Worm (Caenorhabditis elegans): ENCODE data around the gene chpf-1.

The chpf-1 gene

DNA sequence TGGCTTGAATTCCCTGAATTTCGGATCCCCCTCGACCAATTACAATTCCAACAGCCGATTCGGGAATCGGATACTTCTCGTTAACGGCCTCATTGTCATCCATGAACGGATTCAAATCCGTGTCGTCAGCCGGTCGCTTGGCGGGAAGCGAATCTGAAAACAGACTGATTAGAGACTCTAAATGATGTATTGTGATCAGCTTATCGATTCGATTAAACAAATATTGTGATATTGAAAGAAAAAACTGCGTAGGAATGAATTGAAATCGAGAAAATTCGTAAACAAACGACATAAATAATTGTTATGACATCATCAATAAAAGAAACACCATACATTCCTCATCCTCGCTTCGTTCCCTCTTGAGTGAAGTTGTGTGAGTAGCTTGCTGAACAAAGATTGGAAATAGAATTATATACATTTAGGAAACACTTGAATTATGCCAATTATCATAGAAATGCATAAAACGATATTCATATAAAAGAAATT lies 34.7 kb upstream of the chpf-1 start:
- no peak for TF ChIP-seq him-1 (tag; optimal IDR thresholded peaks at IDR 0.05)
- no peak for TF ChIP-seq dao-5 (tag; optimal IDR thresholded peaks at IDR 0.05)
- no peak for TF ChIP-seq W03F9.2 (tag; optimal IDR thresholded peaks at IDR 0.05)

DNA sequence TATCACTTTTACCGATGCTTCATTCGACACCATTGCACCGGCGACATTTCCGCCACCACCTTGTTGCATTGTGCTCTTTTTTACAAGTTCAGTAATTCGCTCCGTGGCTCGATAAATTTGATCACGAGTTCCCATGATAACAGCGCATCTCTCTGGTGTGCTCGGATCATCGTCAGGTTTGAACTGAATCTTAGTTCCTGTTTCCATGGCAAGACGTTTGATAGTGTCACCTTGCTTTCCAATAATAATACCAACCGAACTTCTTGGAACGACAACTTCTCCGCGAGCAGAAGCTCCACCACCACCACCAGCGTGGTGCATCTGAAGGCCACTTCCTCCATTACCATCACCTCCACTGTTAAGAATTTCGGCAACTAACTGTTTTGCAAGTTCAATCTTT lies 33.9 kb upstream of the chpf-1 start:
- TF ChIP-seq dao-5 (tag; optimal IDR thresholded peaks at IDR 0.05) (no peak), him-1 (tag; optimal IDR thresholded peaks at IDR 0.05) (no peak), W03F9.2 (tag; optimal IDR thresholded peaks at IDR 0.05) (no peak)

DNA sequence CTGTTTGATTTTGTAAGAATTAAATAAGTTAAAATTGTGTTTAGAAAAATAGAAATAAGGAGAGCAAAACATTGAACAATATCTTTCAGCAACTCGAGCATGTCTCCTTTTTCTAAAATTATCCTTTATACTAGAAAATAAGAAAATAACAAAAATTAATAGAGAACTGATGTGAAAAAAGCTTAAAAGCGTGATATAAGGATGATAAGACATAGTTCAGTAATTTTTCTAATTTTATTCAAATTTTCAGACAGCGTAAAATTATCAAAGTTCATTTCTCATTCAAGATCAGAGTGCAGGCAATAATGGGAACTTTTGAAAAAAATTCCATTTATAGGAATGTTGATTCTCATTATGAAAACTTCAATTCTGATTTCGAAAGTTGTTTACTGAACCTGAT lies 30.0 kb upstream of the chpf-1 start, which contains the start of gene str-182:
Gene str-182, minus strand, starts transcription at position 101 of the 400 bp plus-strand sequence.
- TF ChIP-seq him-1 (tag; optimal IDR thresholded peaks at IDR 0.05) (no peak), dao-5 (tag; optimal IDR thresholded peaks at IDR 0.05) (no peak), W03F9.2 (tag; optimal IDR thresholded peaks at IDR 0.05) (no peak)

DNA sequence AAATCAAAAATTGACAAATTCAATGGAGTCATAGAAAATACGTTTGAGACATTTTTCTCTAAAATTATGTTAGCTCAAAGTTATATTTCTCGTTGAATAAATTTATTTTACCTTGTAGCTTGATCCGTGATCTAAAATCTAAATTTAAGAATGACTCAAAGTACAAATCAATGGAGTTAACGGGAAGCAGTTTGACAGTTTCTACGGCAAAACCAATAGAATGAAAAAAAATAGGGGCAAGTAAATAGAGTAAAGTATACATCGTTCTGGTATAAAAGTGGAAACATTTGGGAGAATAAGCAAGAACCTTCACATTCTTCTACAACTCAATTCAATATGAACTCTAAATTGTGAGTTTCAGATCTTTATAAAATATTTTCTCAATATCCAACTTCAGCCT lies 27.6 kb upstream of the chpf-1 start, which contains the start of gene fipr-6:
Gene fipr-6, plus strand, starts transcription at position 301 of the 400 bp plus-strand sequence.
- TF ChIP-seq W03F9.2 (tag; optimal IDR thresholded peaks at IDR 0.05) (no peak), him-1 (tag; optimal IDR thresholded peaks at IDR 0.05) (no peak), dao-5 (tag; optimal IDR thresholded peaks at IDR 0.05) (no peak)

DNA sequence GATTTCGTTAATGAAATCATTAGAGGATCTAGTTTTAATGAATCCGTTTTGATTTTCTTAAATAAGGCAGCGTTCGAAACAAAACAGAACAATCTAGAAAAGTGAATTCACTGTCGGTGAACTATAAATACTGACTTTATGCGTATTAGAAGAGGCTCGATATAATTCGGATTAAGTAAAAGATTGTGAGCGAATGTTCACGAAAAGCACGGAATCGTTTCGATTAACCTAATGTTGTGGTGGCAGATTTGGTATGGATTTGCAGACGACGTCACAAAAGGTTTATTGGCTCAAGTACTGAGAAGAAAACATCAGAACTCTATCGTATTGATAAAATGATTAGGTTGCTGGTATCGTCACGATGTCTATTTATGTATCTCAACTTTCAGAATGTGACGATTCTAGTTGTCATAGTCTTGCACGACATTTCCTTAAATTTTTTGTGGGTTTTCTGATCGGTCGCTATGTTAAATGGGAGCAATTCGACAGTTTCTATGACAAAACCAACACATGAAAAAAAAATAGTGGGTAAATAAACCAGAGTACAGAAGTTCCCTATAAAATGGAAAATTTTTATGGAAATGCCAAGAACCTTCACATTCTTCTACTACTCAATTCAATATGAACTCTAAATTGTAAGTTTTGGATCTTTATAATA lies 26.1 kb upstream of the chpf-1 start, which contains the start of the genes pyt-1 and fipr-7:
Gene pyt-1, minus strand, starts transcription at position 101 of the 658 bp plus-strand sequence.
Gene fipr-7, plus strand, starts transcription at position 608 of the 658 bp plus-strand sequence.
- TF ChIP-seq W03F9.2 (tag; optimal IDR thresholded peaks at IDR 0.05) (no peak), him-1 (tag; optimal IDR thresholded peaks at IDR 0.05) (no peak), dao-5 (tag; optimal IDR thresholded peaks at IDR 0.05) (no peak)

DNA sequence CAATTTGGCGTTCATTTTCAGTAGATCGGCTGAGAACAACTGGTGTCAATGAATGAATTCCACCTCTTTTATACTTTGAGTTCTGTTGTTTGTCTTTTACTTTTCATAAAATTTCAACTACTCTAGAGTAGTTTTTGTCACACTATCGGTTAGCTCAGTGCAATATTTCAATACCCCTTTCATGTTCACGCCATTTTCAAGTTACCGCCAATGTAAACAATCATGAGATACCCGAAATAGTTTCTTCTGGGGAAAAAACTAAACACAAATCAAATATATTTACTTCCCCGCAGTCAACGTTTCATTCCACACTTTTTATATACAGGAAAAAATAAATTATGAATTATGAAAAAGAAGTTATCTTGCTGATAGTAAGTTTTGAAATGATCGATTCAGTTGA lies 25.1 kb upstream of the chpf-1 start, which contains the start of gene fipr-4:
Gene fipr-4, minus strand, starts transcription at position 101 of the 400 bp plus-strand sequence.
- TF ChIP-seq dao-5 (tag; optimal IDR thresholded peaks at IDR 0.05), result no peak
- TF ChIP-seq him-1 (tag; optimal IDR thresholded peaks at IDR 0.05), result no peak
- no peak for TF ChIP-seq W03F9.2 (tag; optimal IDR thresholded peaks at IDR 0.05)

DNA sequence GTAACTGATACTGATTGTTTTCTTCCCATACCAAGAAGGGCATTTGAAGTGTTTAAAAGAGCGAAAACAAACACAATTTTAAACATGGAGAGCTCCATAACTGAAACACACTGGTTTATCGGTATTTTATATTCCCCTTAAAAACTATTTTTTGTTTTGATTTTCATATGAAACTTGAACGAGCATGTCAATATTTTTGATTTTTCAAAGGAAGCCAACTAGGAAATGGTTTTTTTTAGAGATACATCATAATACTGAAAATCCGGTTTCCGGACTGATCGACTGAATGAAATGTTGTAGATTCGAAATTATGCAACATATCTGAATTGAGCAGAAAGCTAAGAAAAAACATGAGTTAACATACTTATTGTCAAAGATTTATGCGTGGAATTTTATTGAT lies 24.0 kb upstream of the chpf-1 start, which contains the start of gene ttr-19:
Gene ttr-19, minus strand, starts transcription at position 101 of the 400 bp plus-strand sequence.
- no peak for TF ChIP-seq W03F9.2 (tag; optimal IDR thresholded peaks at IDR 0.05)
- no peak for TF ChIP-seq him-1 (tag; optimal IDR thresholded peaks at IDR 0.05)
- no peak for TF ChIP-seq dao-5 (tag; optimal IDR thresholded peaks at IDR 0.05)

DNA sequence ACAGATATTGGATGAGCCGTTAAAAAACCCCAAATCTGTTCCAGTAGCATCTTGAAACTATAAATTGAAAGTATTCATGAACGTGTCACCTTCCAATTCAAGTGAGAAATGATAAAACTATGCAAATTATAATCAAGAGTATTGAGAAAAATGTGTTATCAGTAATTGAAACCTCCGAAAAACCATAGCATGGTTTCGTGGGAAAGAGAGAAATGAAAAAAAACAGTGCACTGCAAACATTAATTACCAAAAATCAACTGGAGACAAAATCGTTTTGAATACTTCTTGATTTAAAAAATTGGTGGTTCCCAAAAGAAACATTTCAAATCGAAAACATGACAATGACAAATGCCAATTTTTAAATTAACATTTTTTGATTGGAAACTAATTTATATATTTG lies 22.3 kb upstream of the chpf-1 start, which contains the start of gene daf-36:
Gene daf-36, minus strand, starts transcription at position 101 of the 400 bp plus-strand sequence.
- no peak for TF ChIP-seq dao-5 (tag; optimal IDR thresholded peaks at IDR 0.05)
- no peak for TF ChIP-seq W03F9.2 (tag; optimal IDR thresholded peaks at IDR 0.05)
- no peak for TF ChIP-seq him-1 (tag; optimal IDR thresholded peaks at IDR 0.05)

DNA sequence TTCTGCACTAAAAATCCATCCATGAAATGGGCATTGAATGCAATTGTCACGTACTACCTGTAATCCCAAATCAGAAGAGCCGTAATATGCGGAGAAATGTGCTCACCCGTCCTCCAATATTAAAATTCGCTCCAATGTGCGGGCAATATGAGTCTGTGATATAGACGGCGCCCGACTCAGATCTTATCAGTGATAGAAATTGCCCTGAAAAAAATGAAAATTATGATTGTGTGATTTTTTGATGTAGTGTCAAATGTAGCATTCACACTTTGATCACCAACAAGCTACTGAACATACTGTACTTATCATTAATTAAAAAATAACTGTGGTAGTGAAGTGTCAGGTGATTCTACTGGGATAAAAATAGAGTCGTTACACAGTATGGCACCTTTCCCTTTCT lies 21.3 kb upstream of the chpf-1 start:
- TF ChIP-seq W03F9.2 (tag; optimal IDR thresholded peaks at IDR 0.05) (no peak), him-1 (tag; optimal IDR thresholded peaks at IDR 0.05) (no peak), dao-5 (tag; optimal IDR thresholded peaks at IDR 0.05) (no peak)

DNA sequence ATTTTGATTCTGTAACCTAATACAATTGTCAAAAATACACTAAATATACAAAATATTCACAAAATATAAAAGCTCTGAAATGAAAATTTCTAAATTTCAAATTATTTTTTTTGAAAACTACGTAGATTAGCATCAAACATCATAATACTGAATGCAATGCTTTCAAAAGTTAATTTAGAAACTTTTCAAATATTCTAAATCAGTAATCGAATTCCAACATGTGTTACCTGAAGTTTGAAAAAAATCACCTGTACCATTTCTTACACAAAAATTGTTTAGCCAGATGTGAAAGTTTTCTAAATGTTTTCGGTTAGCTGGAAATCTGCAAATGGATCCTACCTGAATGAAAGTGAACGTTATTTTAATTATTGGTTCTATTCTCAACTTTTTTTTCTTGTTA lies 18.7 kb upstream of the chpf-1 start, which contains the start of gene C12D8.20:
Gene C12D8.20, plus strand, starts transcription at position 301 of the 400 bp plus-strand sequence.
- TF ChIP-seq dao-5 (tag; optimal IDR thresholded peaks at IDR 0.05), result no peak
- TF ChIP-seq W03F9.2 (tag; optimal IDR thresholded peaks at IDR 0.05), result no peak
- TF ChIP-seq him-1 (tag; optimal IDR thresholded peaks at IDR 0.05), result no peak

DNA sequence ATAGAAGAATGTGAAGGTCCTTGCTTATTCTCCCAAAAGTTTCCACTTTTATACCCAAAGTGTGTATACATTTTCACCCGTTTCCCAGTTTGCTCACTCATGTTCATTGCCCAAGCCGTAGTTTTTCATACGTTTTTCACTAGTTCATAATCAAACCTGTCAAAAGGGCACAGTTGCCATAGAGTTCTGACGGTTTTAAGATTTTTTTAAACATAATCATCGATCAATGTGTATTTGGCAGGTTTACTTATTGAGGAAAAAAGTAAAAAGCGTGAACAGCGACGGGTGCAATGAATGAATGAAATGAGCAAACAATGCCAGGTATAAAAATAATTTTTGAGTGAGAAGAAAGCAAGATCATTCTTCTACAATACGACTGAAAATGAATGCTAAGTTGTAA lies 18.0 kb upstream of the chpf-1 start, which contains the start of the genes fipr-5 and fipr-9:
Gene fipr-5, minus strand, starts transcription at position 101 of the 400 bp plus-strand sequence.
Gene fipr-9, plus strand, starts transcription at position 346 of the 400 bp plus-strand sequence.
- TF ChIP-seq him-1 (tag; optimal IDR thresholded peaks at IDR 0.05) (no peak), W03F9.2 (tag; optimal IDR thresholded peaks at IDR 0.05) (no peak), dao-5 (tag; optimal IDR thresholded peaks at IDR 0.05) (no peak)

DNA sequence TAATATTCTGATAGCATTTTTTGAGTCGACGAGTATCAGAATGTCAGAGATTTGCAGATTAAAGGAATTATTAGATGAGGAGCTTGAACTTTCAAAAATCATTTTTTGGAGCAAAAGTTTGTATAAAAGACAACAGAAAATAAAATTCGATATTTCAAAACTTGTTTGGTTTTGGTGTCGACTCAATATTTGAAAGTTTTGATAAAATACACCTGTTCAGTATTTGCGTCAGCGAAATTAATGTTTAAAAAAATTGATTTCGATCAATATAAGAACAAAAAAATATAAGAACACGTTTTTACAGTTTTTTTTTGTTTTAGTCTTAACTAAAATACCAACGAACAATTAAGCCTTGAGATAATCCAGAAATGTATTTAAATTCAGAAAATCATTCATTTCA lies 17.3 kb upstream of the chpf-1 start, which contains the start of gene C12D8.13:
Gene C12D8.13, minus strand, starts transcription at position 101 of the 400 bp plus-strand sequence.
- TF ChIP-seq dao-5 (tag; optimal IDR thresholded peaks at IDR 0.05) (no peak), W03F9.2 (tag; optimal IDR thresholded peaks at IDR 0.05) (no peak), him-1 (tag; optimal IDR thresholded peaks at IDR 0.05) (no peak)

DNA sequence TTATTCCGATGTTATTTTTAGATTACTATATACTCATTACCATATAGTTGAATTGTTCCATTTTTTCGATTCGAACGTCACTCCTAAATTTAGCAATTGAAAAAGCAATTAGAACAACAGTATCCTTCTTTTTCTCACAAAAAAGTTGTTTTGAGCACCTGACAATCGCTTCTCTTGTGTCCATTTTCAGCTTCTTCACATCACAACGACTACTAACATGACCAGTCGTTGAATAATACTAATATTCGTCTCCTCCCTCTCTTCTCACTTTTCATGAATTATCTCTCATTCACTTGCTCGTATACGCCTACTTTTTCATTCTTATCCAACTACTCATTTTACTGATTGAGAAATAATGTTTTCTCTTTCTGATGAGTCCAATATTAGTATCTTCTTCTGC lies 13.4 kb upstream of the chpf-1 start, which contains the start of gene ZK856.14:
Gene ZK856.14, plus strand, starts transcription at position 301 of the 400 bp plus-strand sequence.
- TF ChIP-seq W03F9.2 (tag; optimal IDR thresholded peaks at IDR 0.05), result no peak
- no peak for TF ChIP-seq him-1 (tag; optimal IDR thresholded peaks at IDR 0.05)

DNA sequence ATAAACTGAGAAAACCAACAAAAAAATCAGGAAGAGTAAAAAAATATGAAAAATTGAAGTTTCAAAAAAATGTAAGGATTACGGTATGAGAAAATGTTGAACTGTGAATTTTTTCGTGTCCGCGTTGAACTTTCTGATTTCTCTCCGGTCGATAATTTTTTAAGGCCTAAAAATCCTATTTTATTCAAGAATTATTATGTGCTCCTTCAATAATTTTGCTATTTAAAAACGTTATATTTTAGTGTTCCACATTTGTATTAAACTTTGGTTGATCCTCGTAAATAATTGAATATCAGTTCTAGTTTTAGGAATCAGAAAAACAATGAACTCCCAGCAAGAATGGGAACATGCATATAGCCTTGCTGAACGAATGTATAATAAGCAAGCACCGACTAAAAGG lies 9.3 kb upstream of the chpf-1 start, which contains the start of gene hpo-40:
Gene hpo-40, plus strand, starts transcription at position 301 of the 400 bp plus-strand sequence.
- no peak for TF ChIP-seq him-1 (tag; optimal IDR thresholded peaks at IDR 0.05)
- no peak for TF ChIP-seq dao-5 (tag; optimal IDR thresholded peaks at IDR 0.05)
- no peak for TF ChIP-seq W03F9.2 (tag; optimal IDR thresholded peaks at IDR 0.05)
